Worm (Caenorhabditis elegans) whole organism, L1 larva: ENCODE results near the gene nspc-19.

Experiments
- blmp-1 ChIP-seq: fragments of 150-350 bp; optimal IDR thresholded peaks from 2 replicates; lab custom pipeline; 2014; ENCODE audit warnings: missing biosample characterization, missing genetic modification characterization
- tlp-1 ChIP-seq: fragments of 150-350 bp; optimal IDR thresholded peaks from 2 replicates; lab custom pipeline; 2014; ENCODE audit warnings: missing biosample characterization, missing genetic modification characterization

Gene nspc-19

ce11 chrX:14577579-14578127 is 49.2 kb downstream of the nspc-19 start, which contains the start of gene let-4:
TSS of gene let-4 (plus strand) at chrX:14577935.
- TF ChIP-seq tlp-1 (no peak), blmp-1 (tag; lab: Kevin White, UChicago) (peak; percentile 61)
